Fruit fly (Drosophila melanogaster) whole organism, wandering third instar larva: ENCODE results near the gene Bub3.

Experiments used
- Abd-B ChIP-seq: fragments of >200 bp; optimal IDR thresholded peaks from 2 replicates; lab custom pipeline; 2017; ENCODE audit warnings: missing biosample characterization, missing genetic modification characterization
- CG9705 ChIP-seq: fragments of 200-800 bp; sonication (Bioruptor generic); optimal IDR thresholded peaks from 2 replicates; lab custom pipeline; 2018; ENCODE audit warnings: missing biosample characterization, mild to moderate bottlenecking, missing genetic modification characterization
- CrebA ChIP-seq: fragments of 200-800 bp; sonication (Bioruptor generic); optimal IDR thresholded peaks from 2 replicates; lab custom pipeline; 2016; ENCODE audit warnings: missing biosample characterization, mild to moderate bottlenecking, missing genetic modification characterization, borderline replicate concordance
- Dfd ChIP-seq: fragments of >200 bp; optimal IDR thresholded peaks from 2 replicates; lab custom pipeline; 2017; ENCODE audit warnings: missing biosample characterization, missing genetic modification characterization
- Dif ChIP-seq: fragments of 200-275, 200-300 bp; sonication (Bioruptor generic); optimal IDR thresholded peaks from 2 replicates; lab custom pipeline; 2018; ENCODE audit warnings: missing biosample characterization, missing genetic modification characterization; ENCODE audit not compliant: partially characterized antibody
- HLH106 ChIP-seq: fragments of 200-800 bp; optimal IDR thresholded peaks from 3 replicates; lab custom pipeline; 2019; ENCODE audit warnings: missing biosample characterization, mild to moderate bottlenecking, missing genetic modification characterization, moderate library complexity
- Hnf4 ChIP-seq: fragments of 200-800 bp; sonication (Bioruptor generic); optimal IDR thresholded peaks from 2 replicates; lab custom pipeline; 2016; ENCODE audit warnings: missing biosample characterization, mild to moderate bottlenecking, missing genetic modification characterization
- Hr78 ChIP-seq: fragments of >200 bp; optimal IDR thresholded peaks from 2 replicates; lab custom pipeline; 2017; ENCODE audit warnings: missing biosample characterization, missing genetic modification characterization
- Hr83 ChIP-seq: fragments of 200-300 bp; sonication (Bioruptor generic); optimal IDR thresholded peaks from 2 replicates; lab custom pipeline; 2016; ENCODE audit warnings: missing biosample characterization, mild to moderate bottlenecking, missing genetic modification characterization, moderate library complexity; ENCODE audit not compliant: poor library complexity, severe bottlenecking
- Jra ChIP-seq: sonication (Bioruptor generic); optimal IDR thresholded peaks from 2 replicates; lab custom pipeline; 2016; ENCODE audit warnings: missing biosample characterization, missing genetic modification characterization
- Mio ChIP-seq: sonication (Bioruptor generic); optimal IDR thresholded peaks from 2 replicates; lab custom pipeline; 2016; ENCODE audit warnings: missing biosample characterization, missing genetic modification characterization
- Myc ChIP-seq: fragments of >200 bp; optimal IDR thresholded peaks from 2 replicates; lab custom pipeline; 2017
- Rel ChIP-seq, 2 experiments: fragments of 200-800 bp; sonication (Bioruptor generic) in 1 of 2; optimal IDR thresholded peaks; 2 replicates in 1 of 2; 3 replicates in 1 of 2; lab custom pipeline; 2016 to 2019; ENCODE audit warnings: mild to moderate bottlenecking in 2 of 2, missing biosample characterization in 2 of 2, missing genetic modification characterization in 2 of 2, moderate library complexity in 1 of 2
- Sp1 ChIP-seq: fragments of 200-800 bp; sonication (Bioruptor generic); optimal IDR thresholded peaks from 3 replicates; lab custom pipeline; 2019; ENCODE audit warnings: missing biosample characterization, mild to moderate bottlenecking, missing genetic modification characterization, moderate library complexity
- Vsx2 ChIP-seq: fragments of 200-300, 225-300 bp; sonication (Bioruptor generic); optimal IDR thresholded peaks from 2 replicates; lab custom pipeline; 2018; ENCODE audit warnings: missing biosample characterization, missing genetic modification characterization; ENCODE audit not compliant: partially characterized antibody
- br ChIP-seq: fragments of 200-800 bp; sonication (Bioruptor generic); optimal IDR thresholded peaks from 2 replicates; lab custom pipeline; 2016; ENCODE audit warnings: missing biosample characterization, missing genetic modification characterization
- brk ChIP-seq: fragments of 200-800 bp; sonication (Bioruptor generic); optimal IDR thresholded peaks from 2 replicates; lab custom pipeline; 2016; ENCODE audit warnings: missing biosample characterization, mild to moderate bottlenecking, missing genetic modification characterization
- dl ChIP-seq, 2 experiments: fragments of 175-275, 200-275 bp in 1 of 2; fragments of 200-275 bp in 1 of 2; sonication (Bioruptor generic); optimal IDR thresholded peaks; lab custom pipeline; 2018; ENCODE audit warnings: mild to moderate bottlenecking in 2 of 2, missing biosample characterization in 2 of 2, missing genetic modification characterization in 2 of 2, moderate library complexity in 2 of 2; ENCODE audit not compliant: partially characterized antibody in 2 of 2, insufficient read depth in 1 of 2
- dmrt93B ChIP-seq: fragments of 200-800 bp; sonication (Bioruptor generic); optimal IDR thresholded peaks from 2 replicates; lab custom pipeline; 2018; ENCODE audit warnings: missing biosample characterization, mild to moderate bottlenecking, missing genetic modification characterization
- ey ChIP-seq: fragments of 200-800 bp; sonication (Bioruptor generic); optimal IDR thresholded peaks from 2 replicates; lab custom pipeline; 2016; ENCODE audit warnings: missing biosample characterization, missing genetic modification characterization
- foxo ChIP-seq, 2 experiments: fragments of 200-800 bp; sonication (Bioruptor generic); optimal IDR thresholded peaks; 2 replicates in 1 of 2; 3 replicates in 1 of 2; lab custom pipeline; 2016 to 2017; ENCODE audit warnings: missing biosample characterization in 2 of 2, missing genetic modification characterization in 2 of 2
- fru ChIP-seq: fragments of 200-800 bp; sonication (Bioruptor generic); optimal IDR thresholded peaks from 3 replicates; lab custom pipeline; 2016; ENCODE audit warnings: missing biosample characterization, mild to moderate bottlenecking, missing genetic modification characterization
- jim ChIP-seq: fragments of 175-275, 200-325 bp; sonication (Bioruptor generic); optimal IDR thresholded peaks from 2 replicates; lab custom pipeline; 2016; ENCODE audit warnings: missing biosample characterization, mild to moderate bottlenecking, missing genetic modification characterization
- pan ChIP-seq: fragments of >200 bp; optimal IDR thresholded peaks from 2 replicates; lab custom pipeline; 2017
- psq ChIP-seq: fragments of 200-800 bp; sonication (Bioruptor generic); optimal IDR thresholded peaks from 3 replicates; lab custom pipeline; 2017; ENCODE audit warnings: missing biosample characterization, mild to moderate bottlenecking, missing genetic modification characterization, moderate library complexity
- rgr ChIP-seq: fragments of 200-800 bp; sonication (Bioruptor generic); optimal IDR thresholded peaks from 3 replicates; lab custom pipeline; 2016; ENCODE audit warnings: missing biosample characterization, mild to moderate bottlenecking, missing genetic modification characterization
- sage ChIP-seq: fragments of 200-800 bp; sonication (Bioruptor generic); optimal IDR thresholded peaks from 2 replicates; lab custom pipeline; 2016; ENCODE audit warnings: missing biosample characterization, mild to moderate bottlenecking, missing genetic modification characterization
- sv ChIP-seq: fragments of 200-800 bp; sonication (Bioruptor generic); optimal IDR thresholded peaks from 3 replicates; lab custom pipeline; 2016; ENCODE audit warnings: missing biosample characterization, missing genetic modification characterization
- tai ChIP-seq: sonication (Bioruptor generic); optimal IDR thresholded peaks from 2 replicates; lab custom pipeline; 2016; ENCODE audit warnings: missing biosample characterization, missing genetic modification characterization
- usp ChIP-seq: fragments of >200 bp; optimal IDR thresholded peaks from 2 replicates; lab custom pipeline; 2017; ENCODE audit warnings: missing biosample characterization, missing genetic modification characterization
- woc ChIP-seq: sonication (Bioruptor generic); optimal IDR thresholded peaks from 2 replicates; lab custom pipeline; 2016; ENCODE audit warnings: missing biosample characterization, mild to moderate bottlenecking, missing genetic modification characterization

Gene Bub3

dm6 chr3R:29699220-29699619 is 24.0 kb upstream of the Bub3 start:
- no peak for TF ChIP-seq Rel (GFP tag; optimal IDR thresholded peaks at IDR 0.05; lab: Kevin White, UChicago)
- TF ChIP-seq Rel (tag; optimal IDR thresholded peaks at IDR 0.05; lab: Kevin White, UChicago) = no peak
- no peak for TF ChIP-seq Hr78 (GFP tag; lab: Kevin White, UChicago)
- no peak for TF ChIP-seq sage (GFP tag; lab: Kevin White, UChicago)
- no peak for TF ChIP-seq Dfd (GFP tag; lab: Kevin White, UChicago)
- no peak for TF ChIP-seq Vsx2 (GFP tag; lab: Kevin White, UChicago)
- TF ChIP-seq jim (GFP tag; lab: Kevin White, UChicago) = no peak
- no peak for TF ChIP-seq woc (GFP tag; lab: Kevin White, UChicago)

dm6 chr3R:29697841-29698240 is 22.6 kb upstream of the Bub3 start:
- TF ChIP-seq jim (GFP tag; lab: Kevin White, UChicago) (no peak), Dfd (GFP tag; lab: Kevin White, UChicago) (no peak), Hr78 (GFP tag; lab: Kevin White, UChicago) (no peak), Vsx2 (GFP tag; lab: Kevin White, UChicago) (no peak), ey (GFP tag; lab: Kevin White, UChicago) (no peak), HLH106 (tag; lab: Kevin White, UChicago) (no peak), sv (GFP tag; lab: Kevin White, UChicago) (no peak), sage (GFP tag; lab: Kevin White, UChicago) (no peak), Hr83 (no peak), foxo (GFP tag; optimal IDR thresholded peaks at IDR 0.05; lab: Kevin White, UChicago) (no peak)

- TF ChIP-seq Dfd (GFP tag; lab: Kevin White, UChicago) = no peak
- TF ChIP-seq Hr83 = no peak
- TF ChIP-seq Abd-B (GFP tag; lab: Kevin White, UChicago) = no peak
- no peak for TF ChIP-seq Hr78 (GFP tag; lab: Kevin White, UChicago)
- TF ChIP-seq br (GFP tag; lab: Kevin White, UChicago) = no peak
These were observed 21.1 kb upstream of the Bub3 start for dm6 chr3R:29696359-29696758.

DNA sequence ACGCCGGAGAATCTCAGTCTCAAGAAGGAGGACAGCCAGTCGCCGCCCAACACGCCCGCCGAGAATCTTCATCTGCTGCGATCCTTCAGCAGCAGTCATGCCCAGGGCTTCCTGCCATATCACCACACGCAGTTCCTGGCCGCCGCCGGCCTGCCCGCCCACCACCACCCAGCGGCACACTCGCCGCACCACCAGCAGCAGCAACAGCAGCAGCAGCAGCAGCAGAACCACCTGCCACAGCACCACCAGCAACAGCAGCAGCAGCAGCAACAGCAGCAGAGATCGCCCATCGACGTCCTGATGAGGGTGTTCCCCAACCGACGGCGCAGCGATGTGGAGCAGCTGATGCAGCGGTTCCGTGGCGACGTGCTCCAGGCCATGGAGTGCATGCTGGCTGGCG is 20.5 kb upstream of the Bub3 start:
- no peak for TF ChIP-seq sage (GFP tag; lab: Kevin White, UChicago)
- peak; percentile 94 for TF ChIP-seq Dfd (GFP tag; lab: Kevin White, UChicago)
- no peak for TF ChIP-seq usp (GFP tag; lab: Kevin White, UChicago)
- TF ChIP-seq dmrt93B (GFP tag; lab: Kevin White, UChicago) = no peak
- no peak for TF ChIP-seq fru (GFP tag; lab: Kevin White, UChicago)
- TF ChIP-seq Jra (GFP tag; lab: Kevin White, UChicago) = no peak
- TF ChIP-seq Hnf4 (GFP tag; lab: Kevin White, UChicago) = no peak
- no peak for TF ChIP-seq Hr83

- peak; percentile 23 for TF ChIP-seq Dfd (GFP tag; lab: Kevin White, UChicago)
- TF ChIP-seq Rel (GFP tag; optimal IDR thresholded peaks at IDR 0.05; lab: Kevin White, UChicago) = no peak
- TF ChIP-seq Rel (tag; optimal IDR thresholded peaks at IDR 0.05; lab: Kevin White, UChicago) = no peak
These were observed 16.9 kb upstream of the Bub3 start, which contains the start of gene dmrt99B for dm6 chr3R:29692009-29692641. Gene dmrt99B (plus strand): TSS chr3R:29692591.

DNA sequence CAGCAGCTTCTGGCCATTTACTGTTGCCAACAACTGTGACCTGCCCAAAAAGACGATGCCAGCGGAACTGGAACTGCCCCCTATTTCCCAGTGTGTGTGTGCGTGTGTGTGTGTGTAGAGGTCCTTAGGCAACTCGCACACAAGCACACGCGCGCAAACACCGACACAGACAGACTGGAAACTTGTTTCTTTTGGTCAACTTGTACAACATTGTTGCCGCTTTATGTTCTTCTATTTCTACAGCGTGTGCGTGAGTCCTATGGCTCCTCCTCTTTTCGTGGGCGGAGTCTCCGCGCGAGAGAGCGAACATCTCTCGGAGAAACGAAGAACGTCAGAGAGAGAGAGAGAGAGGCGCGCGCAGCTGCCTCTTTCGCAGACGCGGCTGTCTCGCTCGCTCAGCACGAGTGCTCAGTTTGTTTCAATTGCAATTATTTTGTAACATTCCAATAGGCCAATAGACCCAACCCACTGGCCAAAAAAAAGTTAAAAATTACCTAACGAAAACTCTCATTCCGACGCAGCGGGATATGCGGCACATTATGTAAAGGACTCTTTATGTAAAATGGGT is 15.8 kb upstream of the Bub3 start:
- TF ChIP-seq Dif (GFP tag; lab: Kevin White, UChicago) (peak; percentile 89), CrebA (GFP tag; lab: Kevin White, UChicago) (no peak), dl (GFP tag; optimal IDR thresholded peaks at IDR 0.05; lab: Kevin White, UChicago; ENCODE audit: insufficient read depth in 1 of 2, partially characterized antibody in 2 of 2) (peak; percentile 80 to 89), Vsx2 (GFP tag; lab: Kevin White, UChicago) (peak; percentile 57)

DNA sequence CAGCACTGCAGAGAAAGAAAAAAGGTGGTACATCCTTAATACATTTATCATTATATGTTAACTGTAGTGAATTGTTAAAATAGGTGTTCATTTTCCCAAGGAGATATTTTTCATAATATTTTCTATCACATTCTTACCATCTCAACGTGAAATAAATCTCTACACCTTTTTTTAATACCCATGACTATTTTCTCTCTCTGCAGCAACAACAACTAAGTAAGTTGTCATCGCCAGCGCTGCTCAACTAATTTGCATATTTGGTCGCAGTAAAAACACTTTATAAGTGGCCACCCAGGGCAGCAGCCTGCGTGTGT is 15.3 kb upstream of the Bub3 start:
- TF ChIP-seq Hnf4 (GFP tag; lab: Kevin White, UChicago) (no peak), jim (GFP tag; lab: Kevin White, UChicago) (no peak), ey (GFP tag; lab: Kevin White, UChicago) (peak; percentile 18), Sp1 (no peak), fru (GFP tag; lab: Kevin White, UChicago) (peak; percentile 22), Abd-B (GFP tag; lab: Kevin White, UChicago) (no peak), foxo (GFP tag; optimal IDR thresholded peaks at IDR 0.05; lab: Kevin White, UChicago) (peak in 1 of 2 experiments; percentile 26), pan (no peak), brk (GFP tag; lab: Kevin White, UChicago) (no peak), sage (GFP tag; lab: Kevin White, UChicago) (no peak), psq (GFP tag; lab: Kevin White, UChicago) (no peak), HLH106 (tag; lab: Kevin White, UChicago) (peak; percentile 30), Mio (GFP tag; lab: Kevin White, UChicago) (no peak), tai (GFP tag; lab: Kevin White, UChicago) (no peak), sv (GFP tag; lab: Kevin White, UChicago) (peak; percentile 30), Dfd (GFP tag; lab: Kevin White, UChicago) (no peak), dl (GFP tag; optimal IDR thresholded peaks at IDR 0.05; lab: Kevin White, UChicago; ENCODE audit: insufficient read depth in 1 of 2, partially characterized antibody in 2 of 2) (no peak), rgr (GFP tag; lab: Kevin White, UChicago) (peak; percentile 23), CG9705 (no peak), Dif (GFP tag; lab: Kevin White, UChicago) (no peak), Rel (GFP tag; optimal IDR thresholded peaks at IDR 0.05; lab: Kevin White, UChicago) (no peak), Rel (tag; optimal IDR thresholded peaks at IDR 0.05; lab: Kevin White, UChicago) (no peak), Myc (lab: Kevin White, UChicago) (no peak)
